Worm (Caenorhabditis elegans): ENCODE measurements around the gene exos-9.

The exos-9 gene

DNA sequence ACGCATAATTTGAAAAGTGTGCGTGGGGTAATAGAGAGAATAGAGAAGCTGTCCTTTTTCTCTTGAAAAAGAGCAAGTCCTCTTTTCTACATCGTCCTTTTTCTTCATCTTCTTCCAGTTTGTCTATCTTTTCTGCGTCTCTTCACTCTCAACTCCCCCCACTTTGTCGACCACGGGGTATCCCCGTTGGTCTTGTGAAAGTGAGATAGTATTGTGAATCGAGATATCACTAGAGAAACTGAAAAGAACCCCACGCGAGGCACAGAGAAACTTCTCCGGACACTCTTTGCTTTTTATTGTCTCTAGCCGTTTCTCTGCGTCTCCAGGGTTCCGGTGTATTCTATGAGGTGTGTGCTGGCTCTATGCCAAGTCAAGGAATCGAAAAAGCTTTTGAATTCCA, 42.2 kb downstream of the exos-9 start:
- TF ChIP-seq zip-2 (tag; optimal IDR thresholded peaks at IDR 0.05) (peak; percentile 59), madf-9 (GFP tag; conservative IDR thresholded peaks at IDR 0.05) (peak; percentile 50; the same call in 1 of the 2 replicates), lin-38 (GFP tag; IDR thresholded peaks at IDR 0.05) (peak; percentile 69), ctbp-1 (GFP tag; IDR thresholded peaks at IDR 0.05) (peak; percentile 97), nhr-6 (tag; optimal IDR thresholded peaks at IDR 0.05) (peak; percentile 39), F49E8.2 (tag; optimal IDR thresholded peaks at IDR 0.05; ENCODE audit: borderline replicate concordance) (no peak), nhr-102 (tag; optimal IDR thresholded peaks at IDR 0.05) (peak; percentile 82), ama-1 (optimal IDR thresholded peaks at IDR 0.05) (peak; percentile 90), mxl-3 (GFP tag; optimal IDR thresholded peaks at IDR 0.05) (peak; percentile 66), ztf-7 (tag; optimal IDR thresholded peaks at IDR 0.05) (no peak), dmd-6 (GFP tag; IDR thresholded peaks at IDR 0.05) (peak; percentile 90), ceh-32 (tag; optimal IDR thresholded peaks at IDR 0.05; ENCODE audit: poor library complexity) (peak; percentile 43), mdt-29 (GFP tag; IDR thresholded peaks at IDR 0.05) (peak; percentile 77), cey-2 (tag; optimal IDR thresholded peaks at IDR 0.05; ENCODE audit: borderline replicate concordance, insufficient read depth) (no peak), gei-8 (GFP tag; optimal IDR thresholded peaks at IDR 0.05) (peak; percentile 85), lsy-2 (tag; optimal IDR thresholded peaks at IDR 0.05) (peak; percentile 88 to 90), lin-13 (GFP tag; optimal IDR thresholded peaks at IDR 0.05) (no peak), set-16 (GFP tag; IDR thresholded peaks at IDR 0.05) (peak; percentile 67), hlh-30 (tag; optimal IDR thresholded peaks at IDR 0.05; ENCODE audit: insufficient read depth) (peak; percentile 98), daf-12 (tag; optimal IDR thresholded peaks at IDR 0.05) (no peak), T26A8.4 (GFP tag; IDR thresholded peaks at IDR 0.05) (peak; percentile 89), nhr-77 (tag; optimal IDR thresholded peaks at IDR 0.05) (peak; percentile 34), mdl-1 (tag; optimal IDR thresholded peaks at IDR 0.05) (peak; percentile 99), F26F4.8 (GFP tag; conservative IDR thresholded peaks at IDR 0.05) (no peak), nhr-48 (tag; optimal IDR thresholded peaks at IDR 0.05) (peak; percentile 93), F44E2.7 (GFP tag; IDR thresholded peaks at IDR 0.05) (no peak), vab-7 (GFP tag; IDR thresholded peaks at IDR 0.05) (no peak), zip-11 (GFP tag; IDR thresholded peaks at IDR 0.05) (no peak), lin-1 (GFP tag; IDR thresholded peaks at IDR 0.05) (peak; percentile 95), arid-1 (GFP tag; conservative IDR thresholded peaks at IDR 0.05) (peak; percentile 60), aly-2 (tag; optimal IDR thresholded peaks at IDR 0.05) (no peak), php-3 (GFP tag; IDR thresholded peaks at IDR 0.05) (peak; percentile 82), F37D6.2 (tag; optimal IDR thresholded peaks at IDR 0.05) (peak; percentile 80), ztf-11 (tag; optimal IDR thresholded peaks at IDR 0.05) (no peak), zag-1 (tag; optimal IDR thresholded peaks at IDR 0.05) (no peak), zfp-2 (tag; optimal IDR thresholded peaks at IDR 0.05) (peak; percentile 54), mes-2 (tag; optimal IDR thresholded peaks at IDR 0.05; ENCODE audit: poor library complexity, severe bottlenecking) (peak; percentile 85), Y75B8A.6 (GFP tag; IDR thresholded peaks at IDR 0.05) (no peak), tag-97 (GFP tag; IDR thresholded peaks at IDR 0.05) (no peak), dve-1 (tag; optimal IDR thresholded peaks at IDR 0.05; ENCODE audit: insufficient read depth) (peak; percentile 92), egl-43 (GFP tag; IDR thresholded peaks at IDR 0.05) (peak; percentile 81), ceh-62 (tag; optimal IDR thresholded peaks at IDR 0.05) (no peak), daf-8 (GFP tag; IDR thresholded peaks at IDR 0.05) (no peak), pqm-1 (tag; optimal IDR thresholded peaks at IDR 0.05) (peak; percentile 39), nhr-76 (tag; optimal IDR thresholded peaks at IDR 0.05) (peak; percentile 54), sdz-12 (GFP tag; optimal IDR thresholded peaks at IDR 0.05) (no peak), T20F7.1 (GFP tag; optimal IDR thresholded peaks at IDR 0.05) (peak; percentile 77), nhr-237 (tag; optimal IDR thresholded peaks at IDR 0.05) (peak; percentile 2), nhr-11 (tag; optimal IDR thresholded peaks at IDR 0.05) (peak; percentile 81), jun-1 (tag; optimal IDR thresholded peaks at IDR 0.05) (peak; percentile 82), snpc-1.2 (GFP tag; IDR thresholded peaks at IDR 0.05) (no peak), daf-19 (GFP tag; conservative IDR thresholded peaks at IDR 0.05) (no peak)

All from whole organism, L4 larva.